Fruit fly (Drosophila melanogaster): ENCODE measurements around the gene Vps29.

- no peak for TF ChIP-seq psq (optimal IDR thresholded peaks at IDR 0.05)
- TF ChIP-seq pan (optimal IDR thresholded peaks at IDR 0.05) = no peak
- no peak for TF ChIP-seq usp (GFP tag; optimal IDR thresholded peaks at IDR 0.05)
- no peak for TF ChIP-seq CG8478 (optimal IDR thresholded peaks at IDR 0.05)
- no peak for TF ChIP-seq Dll (optimal IDR thresholded peaks at IDR 0.05)
- no peak for TF ChIP-seq EcR (GFP tag; optimal IDR thresholded peaks at IDR 0.05)
These were observed 8.2 kb downstream of the Vps29 start, which contains the start of gene Tango14 for dm6 chr2L:1158519-1159319.
